Fruit fly (Drosophila melanogaster) whole organism, embryonic: ENCODE measurements around the gene Atg8b.

Source experiments
- Ada2b ChIP-seq: fragments of 200-800 bp; sonication (Bioruptor generic); IDR thresholded peaks from 2 replicates; pipeline ENCODE4 v1.3.6; 2022; ENCODE audit warnings: missing biosample characterization, missing genetic modification characterization
- B-H1 ChIP-seq: fragments of 200-800 bp; sonication (Bioruptor generic); IDR thresholded peaks from 3 replicates; pipeline ENCODE4 v1.3.6; 2022; ENCODE audit warnings: missing biosample characterization, missing genetic modification characterization
- Bdp1 ChIP-seq: fragments of 200-800 bp; sonication (Bioruptor generic); optimal IDR thresholded peaks from 3 replicates; lab custom pipeline; 2016; ENCODE audit warnings: missing biosample characterization, missing genetic modification characterization
- Bgb ChIP-seq: fragments of 200-800 bp; sonication (Bioruptor generic); IDR thresholded peaks from 2 replicates; pipeline ENCODE4 v1.3.6; 2022; ENCODE audit warnings: missing biosample characterization, missing genetic modification characterization; ENCODE audit not compliant: partially characterized antibody
- CG1024 ChIP-seq: fragments of 200-800 bp; sonication (Bioruptor generic); IDR thresholded peaks from 2 replicates; pipeline ENCODE4 v1.3.6; 2022; ENCODE audit warnings: missing biosample characterization, missing genetic modification characterization
- CG10267 ChIP-seq: fragments of 200-800 bp; sonication (Bioruptor generic); optimal IDR thresholded peaks from 2 replicates; lab custom pipeline; 2018; ENCODE audit warnings: missing biosample characterization, mild to moderate bottlenecking, missing genetic modification characterization, moderate library complexity
- CG10431 ChIP-seq: fragments of 200-800 bp; sonication (Bioruptor generic); optimal IDR thresholded peaks from 3 replicates; lab custom pipeline; 2018; ENCODE audit warnings: missing biosample characterization, mild to moderate bottlenecking, missing genetic modification characterization
- CG11247 ChIP-seq: fragments of 200-800 bp; sonication (Bioruptor generic); IDR thresholded peaks from 2 replicates; pipeline ENCODE4 v1.3.6; 2022; ENCODE audit warnings: missing biosample characterization, missing genetic modification characterization
- CG12071 ChIP-seq: fragments of 200-800 bp; sonication (Bioruptor generic); optimal IDR thresholded peaks from 3 replicates; lab custom pipeline; 2018; ENCODE audit warnings: missing biosample characterization, mild to moderate bottlenecking, missing genetic modification characterization
- CG12219 ChIP-seq: fragments of 200-800 bp; sonication (Bioruptor generic); optimal IDR thresholded peaks from 3 replicates; lab custom pipeline; 2018; ENCODE audit warnings: missing biosample characterization, mild to moderate bottlenecking, missing genetic modification characterization
- CG12391 ChIP-seq: fragments of 200-800 bp; sonication (Bioruptor generic); optimal IDR thresholded peaks from 3 replicates; lab custom pipeline; 2018; ENCODE audit warnings: missing biosample characterization, mild to moderate bottlenecking, missing genetic modification characterization, moderate library complexity
- CG13123 ChIP-seq: fragments of 200-800 bp; sonication (Bioruptor generic); optimal IDR thresholded peaks from 2 replicates; lab custom pipeline; 2016; ENCODE audit warnings: missing biosample characterization, missing genetic modification characterization
- CG13287 ChIP-seq: fragments of 200-800 bp; sonication (Bioruptor generic); IDR thresholded peaks from 2 replicates; pipeline ENCODE4 v1.3.6; 2022; ENCODE audit warnings: missing biosample characterization, missing genetic modification characterization; ENCODE audit not compliant: partially characterized antibody
- CG17361 ChIP-seq: fragments of 200-800 bp; sonication (Bioruptor generic); IDR thresholded peaks from 3 replicates; pipeline ENCODE4 v1.3.6; 2022; ENCODE audit warnings: missing biosample characterization, missing genetic modification characterization
- CG17568 ChIP-seq: fragments of 200-800 bp; sonication (Bioruptor generic); optimal IDR thresholded peaks from 2 replicates; lab custom pipeline; 2018; ENCODE audit warnings: missing biosample characterization, mild to moderate bottlenecking, missing genetic modification characterization, moderate library complexity
- CG18262 ChIP-seq: fragments of 200-800 bp; optimal IDR thresholded peaks from 3 replicates; lab custom pipeline; 2019; ENCODE audit warnings: missing biosample characterization, mild to moderate bottlenecking, missing genetic modification characterization, moderate library complexity
- CG2199 ChIP-seq: fragments of 200-800 bp; sonication (Bioruptor generic); IDR thresholded peaks from 3 replicates; pipeline ENCODE4 v1.3.6; 2022; ENCODE audit warnings: missing biosample characterization, missing genetic modification characterization
- CG31388 ChIP-seq: fragments of 200-800 bp; sonication (Bioruptor generic); optimal IDR thresholded peaks from 2 replicates; lab custom pipeline; 2016; ENCODE audit warnings: missing biosample characterization, missing genetic modification characterization
- CG42726 ChIP-seq: fragments of 200-800 bp; sonication (Bioruptor generic); IDR thresholded peaks from 2 replicates; pipeline ENCODE4 v1.3.6; 2022; ENCODE audit warnings: missing biosample characterization, missing genetic modification characterization; ENCODE audit not compliant: partially characterized antibody
- CG4328 ChIP-seq: fragments of 200-800 bp; sonication (Bioruptor generic); optimal IDR thresholded peaks from 3 replicates; lab custom pipeline; 2017; ENCODE audit warnings: missing biosample characterization, missing genetic modification reagents, missing genetic modification characterization
- CG4424 ChIP-seq: fragments of 200-800 bp; sonication (Bioruptor generic); optimal IDR thresholded peaks from 3 replicates; lab custom pipeline; 2016; ENCODE audit warnings: missing biosample characterization, missing genetic modification characterization
- CG6254 ChIP-seq: fragments of 200-800 bp; sonication (Bioruptor generic); optimal IDR thresholded peaks from 3 replicates; lab custom pipeline; 2017; ENCODE audit warnings: mild to moderate bottlenecking, missing biosample characterization, missing genetic modification reagents, missing genetic modification characterization
- CG7987 ChIP-seq: fragments of 200-800 bp; sonication (Bioruptor generic); optimal IDR thresholded peaks from 2 replicates; lab custom pipeline; 2018; ENCODE audit warnings: missing biosample characterization, mild to moderate bottlenecking, missing genetic modification characterization, moderate library complexity
- CG8281 ChIP-seq: fragments of 200-800 bp; sonication (Bioruptor generic); optimal IDR thresholded peaks from 2 replicates; lab custom pipeline; 2018; ENCODE audit warnings: missing biosample characterization, mild to moderate bottlenecking, missing genetic modification characterization, moderate library complexity
- CG8924 ChIP-seq: fragments of 200-800 bp; optimal IDR thresholded peaks from 3 replicates; lab custom pipeline; 2019; ENCODE audit warnings: missing biosample characterization, mild to moderate bottlenecking, missing genetic modification characterization, moderate library complexity
- CoRest ChIP-seq: fragments of 200-800 bp; sonication (Bioruptor generic); optimal IDR thresholded peaks from 3 replicates; lab custom pipeline; 2018; ENCODE audit warnings: missing biosample characterization, mild to moderate bottlenecking, missing genetic modification characterization, moderate library complexity
- D19A ChIP-seq: fragments of 200-800 bp; optimal IDR thresholded peaks from 3 replicates; lab custom pipeline; 2019; ENCODE audit warnings: missing biosample characterization, mild to moderate bottlenecking, missing genetic modification characterization, moderate library complexity
- Deaf1 ChIP-seq: fragments of 200-800 bp; optimal IDR thresholded peaks from 3 replicates; lab custom pipeline; 2019; ENCODE audit warnings: missing biosample characterization, mild to moderate bottlenecking, missing genetic modification characterization, moderate library complexity
- Dll ChIP-seq: fragments of 200-800 bp; sonication (Bioruptor generic); IDR thresholded peaks from 4 replicates; pipeline ENCODE4 v1.3.6; 2022; ENCODE audit warnings: missing biosample characterization, missing genetic modification characterization; ENCODE audit not compliant: partially characterized antibody
- ERR ChIP-seq: fragments of 200-800 bp; sonication (Bioruptor generic); optimal IDR thresholded peaks from 2 replicates; lab custom pipeline; 2016; ENCODE audit warnings: missing biosample characterization, missing genetic modification characterization
- HLH54F ChIP-seq: fragments of 200-800 bp; sonication (Bioruptor generic); optimal IDR thresholded peaks from 3 replicates; lab custom pipeline; 2016; ENCODE audit warnings: missing biosample characterization, missing genetic modification characterization
- HLHmδ ChIP-seq: fragments of 200-800 bp; sonication (Bioruptor generic); optimal IDR thresholded peaks from 2 replicates; lab custom pipeline; 2018; ENCODE audit warnings: missing biosample characterization, mild to moderate bottlenecking, missing genetic modification characterization, moderate library complexity
- Taf1 ChIP-seq: fragments of 200-800 bp; sonication (Bioruptor generic); IDR thresholded peaks from 2 replicates; pipeline ENCODE4 v1.3.6; 2022; ENCODE audit warnings: missing biosample characterization, missing genetic modification characterization
- ab ChIP-seq: fragments of 200-800 bp; sonication (Bioruptor generic); optimal IDR thresholded peaks from 2 replicates; lab custom pipeline; 2016; ENCODE audit warnings: missing biosample characterization, missing genetic modification characterization
- bbx ChIP-seq: fragments of 200-800 bp; sonication (Bioruptor generic); IDR thresholded peaks from 2 replicates; pipeline ENCODE4 v1.3.6; 2022; ENCODE audit warnings: missing biosample characterization, missing genetic modification characterization; ENCODE audit not compliant: partially characterized antibody
- da ChIP-seq: fragments of 200-800 bp; sonication (Bioruptor generic); optimal IDR thresholded peaks from 2 replicates; lab custom pipeline; 2016; ENCODE audit warnings: missing biosample characterization, missing genetic modification characterization
- inv ChIP-seq: fragments of 200-800 bp; sonication (Bioruptor generic); IDR thresholded peaks from 2 replicates; pipeline ENCODE4 v1.3.6; 2022; ENCODE audit warnings: missing biosample characterization, missing genetic modification characterization; ENCODE audit not compliant: partially characterized antibody
- nmo ChIP-seq: fragments of 200-800 bp; sonication (Bioruptor generic); optimal IDR thresholded peaks from 2 replicates; lab custom pipeline; 2018; ENCODE audit warnings: missing biosample characterization, mild to moderate bottlenecking, missing genetic modification characterization, moderate library complexity
- odd ChIP-seq: fragments of 200-800 bp; sonication (Bioruptor generic); optimal IDR thresholded peaks from 2 replicates; lab custom pipeline; 2017; ENCODE audit warnings: missing biosample characterization, mild to moderate bottlenecking, missing genetic modification characterization
- org-1 ChIP-seq: fragments of 200-800 bp; sonication (Bioruptor generic); optimal IDR thresholded peaks from 2 replicates; lab custom pipeline; 2017; ENCODE audit warnings: missing biosample characterization, missing genetic modification characterization
- phol ChIP-seq: fragments of 200-800 bp; sonication (Bioruptor generic); optimal IDR thresholded peaks from 3 replicates; lab custom pipeline; 2018; ENCODE audit warnings: missing biosample characterization, mild to moderate bottlenecking, missing genetic modification characterization, moderate library complexity
- pzg ChIP-seq: fragments of 200-800 bp; sonication (Bioruptor generic); optimal IDR thresholded peaks from 3 replicates; lab custom pipeline; 2018; ENCODE audit warnings: missing biosample characterization, mild to moderate bottlenecking, missing genetic modification characterization, moderate library complexity
- salm ChIP-seq: fragments of 200-800 bp; sonication (Bioruptor generic); optimal IDR thresholded peaks from 2 replicates; lab custom pipeline; 2018; ENCODE audit warnings: missing biosample characterization, mild to moderate bottlenecking, missing genetic modification characterization
- seq ChIP-seq: fragments of 200-800 bp; sonication (Bioruptor generic); IDR thresholded peaks from 2 replicates; pipeline ENCODE4 v1.3.6; 2022; ENCODE audit warnings: missing biosample characterization, missing genetic modification characterization
- shn ChIP-seq: fragments of 200-800 bp; sonication (Bioruptor generic); optimal IDR thresholded peaks from 3 replicates; lab custom pipeline; 2016; ENCODE audit warnings: missing biosample characterization, missing genetic modification characterization
- sqz ChIP-seq: fragments of 200-800 bp; sonication (Bioruptor generic); optimal IDR thresholded peaks from 3 replicates; lab custom pipeline; 2018; ENCODE audit warnings: missing biosample characterization, mild to moderate bottlenecking, missing genetic modification characterization
- stwl ChIP-seq: fragments of 200-800 bp; sonication (Bioruptor generic); optimal IDR thresholded peaks from 3 replicates; lab custom pipeline; 2018; ENCODE audit warnings: missing biosample characterization, mild to moderate bottlenecking, missing genetic modification characterization, moderate library complexity
- trem ChIP-seq: fragments of 200-800 bp; optimal IDR thresholded peaks from 3 replicates; lab custom pipeline; 2019; ENCODE audit warnings: missing biosample characterization, mild to moderate bottlenecking, missing genetic modification characterization, moderate library complexity
- zfh2 ChIP-seq: fragments of 200-800 bp; sonication (Bioruptor generic); optimal IDR thresholded peaks from 2 replicates; lab custom pipeline; 2016; ENCODE audit warnings: missing biosample characterization, missing genetic modification characterization

Atg8b gene

dm6 chr3R:17700488-17701130 lies 24.3 kb downstream of the Atg8b start (continued):
- TF ChIP-seq CG17361 (GFP tag; lab: Robert Waterston, UW) (peak; percentile 100), CG12219 (GFP tag; lab: Kevin White, UChicago) (peak; percentile 92), CG8924 (tag; lab: Kevin White, UChicago) (peak; percentile 100), phol (tag; lab: Kevin White, UChicago) (peak; percentile 97), CG4424 (GFP tag; lab: Kevin White, UChicago) (peak; percentile 97), CG2199 (GFP tag; lab: Robert Waterston, UW) (peak; percentile 88), trem (tag; lab: Kevin White, UChicago) (peak; percentile 96), CG8281 (tag; lab: Kevin White, UChicago) (peak; percentile 93), CG11247 (GFP tag; lab: Robert Waterston, UW) (peak; percentile 97), nmo (GFP tag; lab: Kevin White, UChicago) (peak; percentile 99), inv (GFP tag; lab: Robert Waterston, UW) (no peak), CG6254 (peak; percentile 95), HLH54F (GFP tag; lab: Kevin White, UChicago) (peak; percentile 82), B-H1 (GFP tag; lab: Robert Waterston, UW) (peak; percentile 97), pzg (no peak), zfh2 (GFP tag; lab: Kevin White, UChicago) (peak; percentile 83), Bgb (GFP tag; lab: Robert Waterston, UW) (peak; percentile 45; the same call in 1 of the 2 replicates), stwl (tag; lab: Kevin White, UChicago) (no peak), CG13123 (peak; percentile 95), CG10267 (peak; percentile 97), org-1 (GFP tag; lab: Kevin White, UChicago) (peak; percentile 98), Taf1 (GFP tag; lab: Robert Waterston, UW) (peak; percentile 96), CG12071 (GFP tag; lab: Kevin White, UChicago) (peak; percentile 90), D19A (peak; percentile 97), ERR (GFP tag; lab: Kevin White, UChicago) (no peak), odd (GFP tag; lab: Kevin White, UChicago) (peak; percentile 99), CG7987 (peak; percentile 91), ab (peak; percentile 43), HLHmδ (GFP tag; lab: Kevin White, UChicago) (no peak), CG12391 (tag; lab: Kevin White, UChicago) (peak; percentile 99), bbx (0 out of 2 replicates have a peak, but pooled peaks have one; percentile 13), Ada2b (peak; percentile 98), CG18262 (peak; percentile 99), da (peak; percentile 25), CG10431 (GFP tag; lab: Kevin White, UChicago) (peak; percentile 97), salm (peak; percentile 98), sqz (no peak), CG31388 (GFP tag; lab: Kevin White, UChicago) (peak; percentile 86), CoRest (tag; lab: Kevin White, UChicago) (peak; percentile 99), CG1024 (GFP tag; lab: Robert Waterston, UW) (peak; percentile 85), Dll (no peak), Deaf1 (tag; lab: Kevin White, UChicago) (peak; percentile 95), CG4328 (peak; percentile 99), CG13287 (GFP tag; lab: Robert Waterston, UW) (no peak; the same call in 1 of the 2 replicates), shn (GFP tag; lab: Kevin White, UChicago) (peak; percentile 38), Bdp1 (GFP tag; lab: Kevin White, UChicago) (peak; percentile 41), seq (GFP tag; lab: Robert Waterston, UW) (peak; percentile 98), CG17568 (GFP tag; lab: Kevin White, UChicago) (no peak), CG42726 (GFP tag; lab: Robert Waterston, UW) (no peak)
